Fruit fly (Drosophila melanogaster) whole organism, embryonic: ENCODE data around the gene CG13055.

Experiments used
- Aef1 ChIP-seq: fragments of 200-800 bp; sonication (Bioruptor generic); IDR thresholded peaks from 3 replicates; pipeline ENCODE4 v1.3.6; 2022; ENCODE audit warnings: missing biosample characterization, missing genetic modification characterization
- B-H2 ChIP-seq: fragments of 200-800 bp; sonication (Bioruptor generic); optimal IDR thresholded peaks from 2 replicates; lab custom pipeline; 2018; ENCODE audit warnings: missing biosample characterization, mild to moderate bottlenecking, missing genetic modification characterization
- CG10267 ChIP-seq: fragments of 200-800 bp; sonication (Bioruptor generic); optimal IDR thresholded peaks from 2 replicates; lab custom pipeline; 2018; ENCODE audit warnings: missing biosample characterization, mild to moderate bottlenecking, missing genetic modification characterization, moderate library complexity
- CG10654 ChIP-seq: fragments of 200-800 bp; sonication (Bioruptor generic); optimal IDR thresholded peaks from 2 replicates; lab custom pipeline; 2016; ENCODE audit warnings: missing biosample characterization, missing genetic modification characterization
- CG10959 ChIP-seq: fragments of 200-800 bp; sonication (Bioruptor generic); IDR thresholded peaks from 2 replicates; pipeline ENCODE4 v1.3.6; 2022; ENCODE audit warnings: missing biosample characterization, missing genetic modification characterization
- CG11247 ChIP-seq: fragments of 200-800 bp; sonication (Bioruptor generic); IDR thresholded peaks from 2 replicates; pipeline ENCODE4 v1.3.6; 2022; ENCODE audit warnings: missing biosample characterization, missing genetic modification characterization
- CG11560 ChIP-seq: fragments of 200-800 bp; sonication (Bioruptor generic); IDR thresholded peaks from 3 replicates; pipeline ENCODE4 v1.3.6; 2022; ENCODE audit warnings: missing biosample characterization, missing genetic modification characterization
- CG12104 ChIP-seq: fragments of 200-800 bp; sonication (Bioruptor generic); optimal IDR thresholded peaks from 3 replicates; lab custom pipeline; 2016; ENCODE audit warnings: missing biosample characterization, missing genetic modification characterization
- CG12769 ChIP-seq: fragments of 200-800 bp; sonication (Bioruptor generic); optimal IDR thresholded peaks from 2 replicates; lab custom pipeline; 2019; ENCODE audit warnings: missing biosample characterization, mild to moderate bottlenecking, missing genetic modification characterization, moderate library complexity
- CG13296 ChIP-seq: fragments of 200-800 bp; sonication (Bioruptor generic); optimal IDR thresholded peaks from 3 replicates; lab custom pipeline; 2018; ENCODE audit warnings: missing biosample characterization, mild to moderate bottlenecking, missing genetic modification characterization
- CG15514 ChIP-seq: fragments of 200-800 bp; sonication (Bioruptor generic); optimal IDR thresholded peaks from 3 replicates; lab custom pipeline; 2017; ENCODE audit warnings: missing biosample characterization, missing genetic modification characterization, mild to moderate bottlenecking, moderate library complexity, missing genetic modification reagents
- CG15696 ChIP-seq: fragments of 200-800 bp; sonication (Bioruptor generic); optimal IDR thresholded peaks from 2 replicates; lab custom pipeline; 2019; ENCODE audit warnings: missing biosample characterization, mild to moderate bottlenecking, missing genetic modification characterization, moderate library complexity
- CG17359 ChIP-seq: fragments of 200-800 bp; sonication (Bioruptor generic); optimal IDR thresholded peaks from 3 replicates; lab custom pipeline; 2018; ENCODE audit warnings: missing biosample characterization, mild to moderate bottlenecking, missing genetic modification characterization, moderate library complexity
- CG17385 ChIP-seq: fragments of 200-800 bp; sonication (Bioruptor generic); optimal IDR thresholded peaks from 3 replicates; lab custom pipeline; 2018; ENCODE audit warnings: missing biosample characterization, mild to moderate bottlenecking, missing genetic modification characterization
- CG2678 ChIP-seq: fragments of 200-800 bp; sonication (Bioruptor generic); optimal IDR thresholded peaks from 3 replicates; lab custom pipeline; 2019; ENCODE audit warnings: missing biosample characterization, mild to moderate bottlenecking, missing genetic modification characterization, moderate library complexity
- CG30403 ChIP-seq: fragments of 200-800 bp; sonication (Bioruptor generic); optimal IDR thresholded peaks from 3 replicates; lab custom pipeline; 2016; ENCODE audit warnings: missing biosample characterization, missing genetic modification characterization
- CG31441 ChIP-seq: fragments of 200-800 bp; sonication (Bioruptor generic); IDR thresholded peaks from 2 replicates; pipeline ENCODE4 v1.3.6; 2022; ENCODE audit warnings: missing biosample characterization, missing genetic modification characterization
- CG33213 ChIP-seq: fragments of 200-800 bp; sonication (Bioruptor generic); optimal IDR thresholded peaks from 3 replicates; lab custom pipeline; 2016; ENCODE audit warnings: missing biosample characterization, missing genetic modification characterization
- CG4707 ChIP-seq: fragments of 200-800 bp; sonication (Bioruptor generic); optimal IDR thresholded peaks from 2 replicates; lab custom pipeline; 2018; ENCODE audit warnings: missing biosample characterization, mild to moderate bottlenecking, missing genetic modification characterization, moderate library complexity
- CG7786 ChIP-seq: fragments of 200-800 bp; sonication (Bioruptor generic); optimal IDR thresholded peaks from 2 replicates; lab custom pipeline; 2016; ENCODE audit warnings: missing biosample characterization, missing genetic modification characterization
- CG8359 ChIP-seq: fragments of 200-800 bp; sonication (Bioruptor generic); optimal IDR thresholded peaks from 2 replicates; lab custom pipeline; 2017; ENCODE audit warnings: missing biosample characterization, mild to moderate bottlenecking, missing genetic modification characterization, borderline replicate concordance
- CG8765 ChIP-seq: fragments of 200-800 bp; sonication (Bioruptor generic); IDR thresholded peaks from 2 replicates; pipeline ENCODE4 v1.3.6; 2022; ENCODE audit warnings: missing biosample characterization, missing genetic modification characterization
- Dad ChIP-seq: fragments of 200-800 bp; sonication (Bioruptor generic); optimal IDR thresholded peaks from 3 replicates; lab custom pipeline; 2016; ENCODE audit warnings: missing biosample characterization, missing genetic modification characterization
- Dip3 ChIP-seq: fragments of 200-800 bp; sonication (Bioruptor generic); optimal IDR thresholded peaks from 3 replicates; lab custom pipeline; 2016; ENCODE audit warnings: missing biosample characterization, missing genetic modification characterization
- Doc3 ChIP-seq: fragments of 200-800 bp; sonication (Bioruptor generic); IDR thresholded peaks from 3 replicates; pipeline ENCODE4 v1.3.6; 2022; ENCODE audit warnings: missing biosample characterization, missing genetic modification characterization; ENCODE audit not compliant: partially characterized antibody
- GATAe ChIP-seq: fragments of 200-800 bp; sonication (Bioruptor generic); conservative IDR thresholded peaks from 2 replicates; pipeline ENCODE4 v1.3.6; 2022; ENCODE audit warnings: missing biosample characterization, missing genetic modification characterization
- Gsc ChIP-seq: fragments of 200-800 bp; sonication (Bioruptor generic); IDR thresholded peaks from 2 replicates; pipeline ENCODE4 v1.3.6; 2022; ENCODE audit warnings: missing biosample characterization, missing genetic modification characterization
- HLH3B ChIP-seq: fragments of 200-800 bp; sonication (Bioruptor generic); IDR thresholded peaks from 2 replicates; pipeline ENCODE4 v1.3.6; 2022; ENCODE audit warnings: missing biosample characterization, missing genetic modification characterization
- HLHmδ ChIP-seq: fragments of 200-800 bp; sonication (Bioruptor generic); optimal IDR thresholded peaks from 2 replicates; lab custom pipeline; 2018; ENCODE audit warnings: missing biosample characterization, mild to moderate bottlenecking, missing genetic modification characterization, moderate library complexity
- Hr3 ChIP-seq: fragments of 200-800 bp; sonication (Bioruptor generic); optimal IDR thresholded peaks from 3 replicates; lab custom pipeline; 2016; ENCODE audit warnings: missing biosample characterization, missing genetic modification characterization
- Kr ChIP-seq: fragments of 200-800 bp; sonication (Bioruptor generic); optimal IDR thresholded peaks from 2 replicates; lab custom pipeline; 2017; ENCODE audit warnings: missing biosample characterization, mild to moderate bottlenecking, missing genetic modification characterization
- MBD-R2 ChIP-seq: fragments of 200-800 bp; sonication (Bioruptor generic); IDR thresholded peaks from 2 replicates; pipeline ENCODE4 v1.3.6; 2022; ENCODE audit warnings: missing biosample characterization, missing genetic modification characterization
- Myb ChIP-seq: fragments of 200-800 bp; sonication (Bioruptor generic); optimal IDR thresholded peaks from 2 replicates; lab custom pipeline; 2016; ENCODE audit warnings: missing biosample characterization, missing genetic modification characterization
- Pdp1 ChIP-seq, 2 experiments: fragments of 200-800 bp; sonication (Bioruptor generic); optimal IDR thresholded peaks; 3 replicates each; lab custom pipeline; 2016; ENCODE audit warnings: missing biosample characterization in 2 of 2, missing genetic modification characterization in 2 of 2, mild to moderate bottlenecking in 1 of 2, moderate library complexity in 1 of 2
- ash1 ChIP-seq: fragments of 200-800 bp; sonication (Bioruptor generic); optimal IDR thresholded peaks from 2 replicates; lab custom pipeline; 2018; ENCODE audit warnings: missing biosample characterization, mild to moderate bottlenecking, missing genetic modification characterization
- btn ChIP-seq: fragments of 200-800 bp; sonication (Bioruptor generic); optimal IDR thresholded peaks from 2 replicates; lab custom pipeline; 2016; ENCODE audit warnings: missing biosample characterization, missing genetic modification characterization
- cas ChIP-seq: fragments of 200-800 bp; sonication (Bioruptor generic); IDR thresholded peaks from 2 replicates; pipeline ENCODE4 v1.3.6; 2022; ENCODE audit warnings: missing biosample characterization, missing genetic modification characterization
- chinmo ChIP-seq: fragments of 200-800 bp; sonication (Bioruptor generic); IDR thresholded peaks from 4 replicates; pipeline ENCODE4 v1.3.6; 2022; ENCODE audit warnings: missing biosample characterization, missing genetic modification characterization; ENCODE audit not compliant: partially characterized antibody
- danr ChIP-seq: fragments of 200-800 bp; sonication (Bioruptor generic); IDR thresholded peaks from 2 replicates; pipeline ENCODE4 v1.3.6; 2022; ENCODE audit warnings: missing biosample characterization, missing genetic modification characterization
- dm ChIP-seq: fragments of 200-800 bp; sonication (Bioruptor generic); optimal IDR thresholded peaks from 3 replicates; lab custom pipeline; 2016; ENCODE audit warnings: missing biosample characterization, missing genetic modification characterization
- fru ChIP-seq: fragments of >200 bp; optimal IDR thresholded peaks from 2 replicates; lab custom pipeline; 2017
- nau ChIP-seq: fragments of 200-800 bp; sonication (Bioruptor generic); optimal IDR thresholded peaks from 3 replicates; lab custom pipeline; 2017; ENCODE audit warnings: missing biosample characterization, mild to moderate bottlenecking, missing genetic modification characterization, missing genetic modification reagents
- org-1 ChIP-seq: fragments of 200-800 bp; sonication (Bioruptor generic); optimal IDR thresholded peaks from 2 replicates; lab custom pipeline; 2017; ENCODE audit warnings: missing biosample characterization, missing genetic modification characterization
- otp ChIP-seq: fragments of 200-800 bp; sonication (Bioruptor generic); IDR thresholded peaks from 3 replicates; pipeline ENCODE4, ENCODE4 v1.3.6; 2022; ENCODE audit warnings: missing biosample characterization, missing genetic modification characterization
- pfk ChIP-seq: fragments of 200-800 bp; sonication (Bioruptor generic); optimal IDR thresholded peaks from 2 replicates; lab custom pipeline; 2018; ENCODE audit warnings: missing biosample characterization, mild to moderate bottlenecking, missing genetic modification characterization, moderate library complexity
- pzg ChIP-seq: fragments of 200-800 bp; sonication (Bioruptor generic); optimal IDR thresholded peaks from 3 replicates; lab custom pipeline; 2018; ENCODE audit warnings: missing biosample characterization, mild to moderate bottlenecking, missing genetic modification characterization, moderate library complexity
- rib ChIP-seq: fragments of 200-800 bp; sonication (Bioruptor generic); IDR thresholded peaks from 2 replicates; pipeline ENCODE4 v1.3.6; 2022; ENCODE audit warnings: missing biosample characterization, missing genetic modification characterization
- shn ChIP-seq: fragments of 200-800 bp; sonication (Bioruptor generic); optimal IDR thresholded peaks from 3 replicates; lab custom pipeline; 2016; ENCODE audit warnings: missing biosample characterization, missing genetic modification characterization
- tup ChIP-seq: fragments of 200-800 bp; sonication (Bioruptor generic); optimal IDR thresholded peaks from 2 replicates; lab custom pipeline; 2016; ENCODE audit warnings: missing biosample characterization, mild to moderate bottlenecking, missing genetic modification characterization, moderate library complexity
- twi ChIP-seq: fragments of 200-800 bp; optimal IDR thresholded peaks from 2 replicates; lab custom pipeline; 2019; ENCODE audit warnings: missing biosample characterization, mild to moderate bottlenecking, missing genetic modification characterization, moderate library complexity
- unpg ChIP-seq: fragments of 200-800 bp; sonication (Bioruptor generic); optimal IDR thresholded peaks from 3 replicates; lab custom pipeline; 2018; ENCODE audit warnings: missing biosample characterization, mild to moderate bottlenecking, missing genetic modification characterization, moderate library complexity
- zfh2 ChIP-seq: fragments of 200-800 bp; sonication (Bioruptor generic); optimal IDR thresholded peaks from 2 replicates; lab custom pipeline; 2016; ENCODE audit warnings: missing biosample characterization, missing genetic modification characterization

Gene CG13055

DNA sequence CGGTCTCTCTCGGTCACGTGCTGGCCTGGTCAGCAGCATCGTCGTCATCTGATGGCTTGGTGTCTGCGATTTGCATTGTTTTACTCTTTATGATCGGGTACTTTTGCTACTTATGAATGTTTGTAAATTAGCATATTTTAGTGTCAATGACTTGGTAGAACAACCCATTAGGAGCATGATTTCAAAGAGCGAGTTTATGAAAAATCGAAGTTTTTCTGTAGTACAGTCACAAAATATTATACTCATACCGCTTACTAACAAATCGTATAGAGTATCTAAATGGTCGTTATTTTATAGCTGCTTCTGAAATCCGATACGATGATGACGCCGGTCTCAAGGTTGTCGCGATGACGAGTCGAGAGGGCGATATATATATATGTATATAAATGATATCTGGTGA, 34.1 kb upstream of the CG13055 start (continued):
- TF ChIP-seq fru (lab: Kevin White, UChicago) = no peak
- TF ChIP-seq CG8359 = no peak
- peak; percentile 34; the same call in 1 of the 2 replicates for TF ChIP-seq HLH3B (GFP tag; lab: Robert Waterston, UW)
- no peak for TF ChIP-seq otp (GFP tag; lab: Robert Waterston, UW)
- TF ChIP-seq HLHmδ = no peak
- TF ChIP-seq CG12104 = no peak
- TF ChIP-seq tup = no peak
- no peak for TF ChIP-seq Myb (GFP tag; lab: Kevin White, UChicago)
- no peak for TF ChIP-seq Kr (GFP tag; lab: Kevin White, UChicago)
- peak; percentile 39 for TF ChIP-seq CG12769 (tag; lab: Kevin White, UChicago)
- no peak for TF ChIP-seq shn (GFP tag; lab: Kevin White, UChicago)
- TF ChIP-seq CG10959 (GFP tag; lab: Robert Waterston, UW) = no peak
- no peak for TF ChIP-seq rib
- TF ChIP-seq ash1 (GFP tag; lab: Kevin White, UChicago) = no peak
- no peak for TF ChIP-seq btn (GFP tag; lab: Kevin White, UChicago)
- peak; percentile 31 for TF ChIP-seq CG17359 (tag; lab: Kevin White, UChicago)
- TF ChIP-seq CG7786 (GFP tag; lab: Kevin White, UChicago) = no peak
- TF ChIP-seq B-H2 (GFP tag; lab: Kevin White, UChicago) = no peak
- 0 out of 3 replicates have a peak, but pooled peaks have one; percentile 10 for TF ChIP-seq Aef1 (GFP tag; lab: Robert Waterston, UW)
- TF ChIP-seq unpg = peak; percentile 52
- no peak for TF ChIP-seq CG10654
- TF ChIP-seq CG31441 (GFP tag; lab: Robert Waterston, UW) = 0 out of 2 replicates have a peak, but pooled peaks have one; percentile 29
- TF ChIP-seq cas (GFP tag; lab: Robert Waterston, UW) = no peak
- no peak for TF ChIP-seq dm (GFP tag; lab: Kevin White, UChicago)
- TF ChIP-seq org-1 (GFP tag; lab: Kevin White, UChicago) = no peak
- TF ChIP-seq CG15696 (tag; lab: Kevin White, UChicago) = no peak
- TF ChIP-seq Doc3 (GFP tag; lab: Robert Waterston, UW) = no peak
- TF ChIP-seq twi (tag; lab: Kevin White, UChicago) = no peak
- TF ChIP-seq pfk (GFP tag; lab: Kevin White, UChicago) = no peak
- no peak for TF ChIP-seq MBD-R2
- peak; percentile 18 for TF ChIP-seq CG17385 (GFP tag; lab: Kevin White, UChicago)
- TF ChIP-seq CG15514 = no peak
- TF ChIP-seq Hr3 (GFP tag; lab: Kevin White, UChicago) = no peak
- TF ChIP-seq Pdp1 (GFP tag; optimal IDR thresholded peaks at IDR 0.05; lab: Kevin White, UChicago) = no peak
- TF ChIP-seq Dip3 (GFP tag; lab: Kevin White, UChicago) = no peak
- no peak for TF ChIP-seq nau
- TF ChIP-seq danr (GFP tag; lab: Robert Waterston, UW) = no peak
- peak; percentile 61 for TF ChIP-seq CG2678 (tag; lab: Kevin White, UChicago)
- 0 out of 4 replicates have a peak, but pooled peaks have one; percentile 47 for TF ChIP-seq chinmo
- TF ChIP-seq Gsc (GFP tag; lab: Robert Waterston, UW) = no peak
- TF ChIP-seq CG11247 (GFP tag; lab: Robert Waterston, UW) = no peak
- TF ChIP-seq CG8765 (GFP tag; lab: Robert Waterston, UW) = no peak
- TF ChIP-seq CG11560 (tag; lab: Robert Waterston, UW) = no peak
- no peak for TF ChIP-seq pzg
- no peak for TF ChIP-seq CG10267 (tag; lab: Kevin White, UChicago)
- TF ChIP-seq Dad (GFP tag; lab: Kevin White, UChicago) = no peak
- no peak for TF ChIP-seq CG33213 (GFP tag; lab: Kevin White, UChicago)
- peak; percentile 23 for TF ChIP-seq CG13296 (GFP tag; lab: Kevin White, UChicago)
- TF ChIP-seq CG4707 (GFP tag; lab: Kevin White, UChicago) = no peak
- TF ChIP-seq CG30403 (GFP tag; lab: Kevin White, UChicago) = peak; percentile 20
- TF ChIP-seq zfh2 (GFP tag; lab: Kevin White, UChicago) = no peak
- no peak for TF ChIP-seq GATAe (GFP tag; lab: Robert Waterston, UW)
